Worm (Caenorhabditis elegans): ENCODE measurements around the gene C09F12.2.

Gene C09F12.2

ce11 chrX:11032412-11032811 is 21.3 kb upstream of the C09F12.2 start:
- no peak for TF ChIP-seq ceh-90 (tag; optimal IDR thresholded peaks at IDR 0.05)
- TF ChIP-seq snu-23 (GFP tag; optimal IDR thresholded peaks at IDR 0.05): no peak
- TF ChIP-seq hpl-2 (GFP tag; optimal IDR thresholded peaks at IDR 0.05): no peak
- no peak for TF ChIP-seq sptf-1 (tag; optimal IDR thresholded peaks at IDR 0.05)
- peak; percentile 32 for TF ChIP-seq nhr-85 (tag)
- TF ChIP-seq nhr-237 (tag; optimal IDR thresholded peaks at IDR 0.05): no peak
- TF ChIP-seq dsc-1 (tag; optimal IDR thresholded peaks at IDR 0.05): peak; percentile 24
- TF ChIP-seq elt-3 (tag; optimal IDR thresholded peaks at IDR 0.05): peak in 4 of 6 experiments; percentile 85 to 91 (median 90)
- no peak for TF ChIP-seq ama-1 (optimal IDR thresholded peaks at IDR 0.05)
- no peak for TF ChIP-seq jun-1 (tag; optimal IDR thresholded peaks at IDR 0.05)
- no peak for TF ChIP-seq ztf-11 (tag; optimal IDR thresholded peaks at IDR 0.05)
- TF ChIP-seq rnt-1 (tag; optimal IDR thresholded peaks at IDR 0.05): peak; percentile 30
- no peak for TF ChIP-seq hlh-17 (GFP tag; optimal IDR thresholded peaks at IDR 0.05; ENCODE audit: borderline replicate concordance)
- no peak for TF ChIP-seq unc-86 (tag; optimal IDR thresholded peaks at IDR 0.05)
- TF ChIP-seq lin-13 (GFP tag; optimal IDR thresholded peaks at IDR 0.05): no peak

- TF ChIP-seq nhr-19 (GFP tag; conservative IDR thresholded peaks at IDR 0.05) (no peak), hlh-4 (tag; optimal IDR thresholded peaks at IDR 0.05) (no peak), efl-1 (optimal IDR thresholded peaks at IDR 0.05) (no peak), efl-1 (GFP tag; optimal IDR thresholded peaks at IDR 0.05 in 1 of 2) (peak in 1 of 2 experiments; percentile 54), vab-15 (tag; optimal IDR thresholded peaks at IDR 0.05) (no peak), unc-98 (GFP tag; IDR thresholded peaks at IDR 0.05) (no peak), rnt-1 (tag; optimal IDR thresholded peaks at IDR 0.05) (no peak), fkh-4 (tag; optimal IDR thresholded peaks at IDR 0.05; ENCODE audit: borderline replicate concordance) (no peak), nhr-237 (tag; optimal IDR thresholded peaks at IDR 0.05) (no peak), unc-30 (tag; optimal IDR thresholded peaks at IDR 0.05) (no peak), nhr-76 (tag; optimal IDR thresholded peaks at IDR 0.05) (no peak), hlh-17 (GFP tag; optimal IDR thresholded peaks at IDR 0.05; ENCODE audit: borderline replicate concordance) (no peak), ztf-4 (tag; optimal IDR thresholded peaks at IDR 0.05) (no peak), blmp-1 (tag; optimal IDR thresholded peaks at IDR 0.05) (peak; percentile 91), lin-14 (GFP tag; optimal IDR thresholded peaks at IDR 0.05) (peak; percentile 32), jun-1 (tag; optimal IDR thresholded peaks at IDR 0.05) (no peak), nhr-85 (tag) (peak; percentile 76), lir-3 (tag; optimal IDR thresholded peaks at IDR 0.05; ENCODE audit: poor library complexity) (no peak), sox-4 (tag; optimal IDR thresholded peaks at IDR 0.05) (no peak), fkh-10 (GFP tag; optimal IDR thresholded peaks at IDR 0.05) (no peak)
Measured at ce11 chrX:11033128-11033951, 20.4 kb upstream of the C09F12.2 start.

- TF ChIP-seq nhr-12 (tag; optimal IDR thresholded peaks at IDR 0.05) (no peak), dsc-1 (tag; optimal IDR thresholded peaks at IDR 0.05) (peak; percentile 63)
Measured at ce11 chrX:11033952-11034287, 19.8 kb upstream of the C09F12.2 start.

ce11 chrX:11034430-11035117 is 19.1 kb upstream of the C09F12.2 start:
- no peak for TF ChIP-seq ceh-90 (tag; optimal IDR thresholded peaks at IDR 0.05)
- no peak for TF ChIP-seq efl-3 (GFP tag; optimal IDR thresholded peaks at IDR 0.05)
- peak; percentile 40 for TF ChIP-seq tbx-2 (tag; optimal IDR thresholded peaks at IDR 0.05)
- no peak for TF ChIP-seq zip-4 (GFP tag; optimal IDR thresholded peaks at IDR 0.05)
- no peak for TF ChIP-seq aly-2 (tag; optimal IDR thresholded peaks at IDR 0.05)
- no peak for TF ChIP-seq nhr-19 (GFP tag; conservative IDR thresholded peaks at IDR 0.05)
- TF ChIP-seq nhr-85 (tag): no peak
- TF ChIP-seq xbp-1 (tag; optimal IDR thresholded peaks at IDR 0.05): no peak
- no peak for TF ChIP-seq fkh-4 (tag; optimal IDR thresholded peaks at IDR 0.05; ENCODE audit: borderline replicate concordance)
- no peak for TF ChIP-seq isw-1 (GFP tag; IDR thresholded peaks at IDR 0.05)
- TF ChIP-seq zag-1 (tag; optimal IDR thresholded peaks at IDR 0.05): no peak
- TF ChIP-seq egl-13 (tag; optimal IDR thresholded peaks at IDR 0.05): no peak
- peak; percentile 44 for TF ChIP-seq snu-23 (GFP tag; optimal IDR thresholded peaks at IDR 0.05)
- no peak for TF ChIP-seq dpl-1 (GFP tag; optimal IDR thresholded peaks at IDR 0.05)
- TF ChIP-seq nhr-12 (tag; optimal IDR thresholded peaks at IDR 0.05): no peak
- TF ChIP-seq nhr-76 (tag; optimal IDR thresholded peaks at IDR 0.05): no peak
- TF ChIP-seq nhr-20 (tag; optimal IDR thresholded peaks at IDR 0.05): peak; percentile 4
- TF ChIP-seq mdl-1 (tag; optimal IDR thresholded peaks at IDR 0.05): no peak
- TF ChIP-seq lsy-2 (tag; optimal IDR thresholded peaks at IDR 0.05): peak in 1 of 2 experiments; percentile 19
- peak; percentile 12 for TF ChIP-seq mep-1 (tag; optimal IDR thresholded peaks at IDR 0.05)
- no peak for TF ChIP-seq egl-27 (tag; optimal IDR thresholded peaks at IDR 0.05)
- TF ChIP-seq ama-1 (optimal IDR thresholded peaks at IDR 0.05): no peak
